Fruit fly (Drosophila melanogaster) whole organism, embryonic: ENCODE data around the gene Vti1b.

Experiments used
- Awh ChIP-seq: fragments of 200-800 bp; sonication (Bioruptor generic); IDR thresholded peaks from 2 replicates; pipeline ENCODE4, ENCODE4 v1.3.6; 2022; ENCODE audit warnings: missing biosample characterization, missing genetic modification characterization
- CG10654 ChIP-seq: fragments of 200-800 bp; sonication (Bioruptor generic); optimal IDR thresholded peaks from 2 replicates; lab custom pipeline; 2016; ENCODE audit warnings: missing biosample characterization, missing genetic modification characterization
- Trl ChIP-seq, 3 experiments: fragments of >200 bp in 2 of 3; fragments of 200-800 bp in 1 of 3; sonication (Bioruptor generic) in 1 of 3; optimal IDR thresholded peaks; 2 replicates in 1 of 3; 3 replicates in 2 of 3; lab custom pipeline; 2016 to 2017; ENCODE audit warnings: missing biosample characterization in 1 of 3, missing genetic modification characterization in 1 of 3
- dimm ChIP-seq: fragments of 200-800 bp; sonication (Bioruptor generic); IDR thresholded peaks from 2 replicates; pipeline ENCODE4 v1.3.6; 2022; ENCODE audit warnings: missing biosample characterization, missing genetic modification characterization
- gro ChIP-seq: fragments of 200-800 bp; sonication (Bioruptor generic); optimal IDR thresholded peaks from 2 replicates; lab custom pipeline; 2016; ENCODE audit warnings: missing biosample characterization, missing genetic modification characterization
- onecut ChIP-seq: fragments of 200-800 bp; sonication (Bioruptor generic); IDR thresholded peaks from 2 replicates; pipeline ENCODE4 v1.3.6; 2022; ENCODE audit warnings: missing biosample characterization, missing genetic modification characterization
- slou ChIP-seq: fragments of 200-800 bp; sonication (Bioruptor generic); optimal IDR thresholded peaks from 3 replicates; lab custom pipeline; 2016; ENCODE audit warnings: missing biosample characterization, missing genetic modification characterization
- tgo ChIP-seq: fragments of 200-800 bp; sonication (Bioruptor generic); IDR thresholded peaks from 3 replicates; pipeline ENCODE4 v1.3.6; 2022; ENCODE audit warnings: missing biosample characterization, missing genetic modification characterization

DNA sequence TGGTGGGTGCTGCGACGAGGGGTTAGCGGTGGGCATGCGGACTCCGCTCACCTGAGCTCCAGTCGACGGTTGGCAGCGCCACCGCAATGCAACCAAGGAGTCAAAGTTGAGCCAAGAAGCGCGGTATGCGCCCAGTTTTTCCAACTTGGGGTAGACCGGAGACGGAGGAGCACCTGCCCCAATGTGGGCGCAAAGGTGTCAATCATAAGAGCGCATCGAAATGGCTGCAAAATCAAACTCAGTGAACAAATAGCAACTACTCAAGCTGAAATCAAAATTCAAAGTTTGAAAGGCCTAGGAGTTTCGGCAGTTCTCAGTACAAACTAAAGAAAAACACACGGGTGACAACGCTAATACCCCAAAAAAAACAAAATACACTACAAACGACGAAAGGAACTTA is 35.1 kb upstream of the Vti1b start, which contains the start of gene hmw:
- TF ChIP-seq CG10654 (GFP tag; lab: Kevin White, UChicago) (no peak), slou (GFP tag; lab: Kevin White, UChicago) (no peak), tgo (no peak), Awh (no peak), gro (no peak), onecut (GFP tag; lab: Robert Waterston, UW) (no peak), dimm (no peak), Trl (optimal IDR thresholded peaks at IDR 0.05; lab: Kevin White, UChicago) (no peak), Trl (GFP tag; optimal IDR thresholded peaks at IDR 0.05; lab: Kevin White, UChicago) (no peak)
